Worm (Caenorhabditis elegans): ENCODE results near the gene C54F6.6.

DNA sequence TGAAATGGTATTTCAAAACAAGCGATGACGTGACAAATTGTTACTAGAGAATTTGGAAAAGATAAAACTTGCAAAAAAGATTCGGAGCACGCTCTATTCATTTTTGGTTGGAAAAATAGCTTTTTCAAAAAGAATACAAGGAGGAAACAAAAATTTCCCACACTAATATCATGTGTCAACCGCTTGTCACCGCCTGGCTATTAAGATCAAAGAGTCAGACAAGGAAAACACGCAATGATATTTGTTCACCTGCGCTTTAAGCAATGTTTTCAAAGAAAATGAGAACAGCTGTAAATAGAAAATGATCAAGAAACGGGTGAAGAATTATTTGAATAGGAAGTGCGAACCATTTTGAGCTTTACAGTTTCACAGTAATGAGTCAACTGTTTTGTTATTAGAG, 46.7 kb upstream of the C54F6.6 start, which contains the start of gene srh-125:
- TF ChIP-seq nfya-1 (tag; optimal IDR thresholded peaks at IDR 0.05; ENCODE audit: insufficient read depth) (no peak), ceh-28 (tag; optimal IDR thresholded peaks at IDR 0.05) (no peak), nhr-11 (tag; optimal IDR thresholded peaks at IDR 0.05) (no peak), ama-1 (optimal IDR thresholded peaks at IDR 0.05) (no peak), nhr-77 (tag; optimal IDR thresholded peaks at IDR 0.05) (no peak), elt-1 (tag; optimal IDR thresholded peaks at IDR 0.05) (no peak), nhr-12 (tag; optimal IDR thresholded peaks at IDR 0.05) (no peak)

All from whole organism, L3 larva.